Fruit fly (Drosophila melanogaster) whole organism, embryonic: ENCODE data around the gene Lgr1.
A peak's percentile ranks its signal among the peaks of the same experiment; 100 is the strongest.

Experiments used
- CG10147 ChIP-seq: fragments of 200-800 bp; sonication (Bioruptor generic); optimal IDR thresholded peaks from 2 replicates; lab custom pipeline; 2019; ENCODE audit warnings: missing biosample characterization, mild to moderate bottlenecking, missing genetic modification characterization, moderate library complexity
- CG10321 ChIP-seq: fragments of 200-800 bp; sonication (Bioruptor generic); IDR thresholded peaks from 2 replicates; pipeline ENCODE4 v1.3.6; 2022; ENCODE audit warnings: missing biosample characterization, missing genetic modification characterization
- CG11504 ChIP-seq: fragments of 200-800 bp; sonication (Bioruptor generic); optimal IDR thresholded peaks from 3 replicates; lab custom pipeline; 2019; ENCODE audit warnings: missing biosample characterization, mild to moderate bottlenecking, missing genetic modification characterization, moderate library complexity
- CG1233 ChIP-seq: fragments of 200-800 bp; sonication (Bioruptor generic); optimal IDR thresholded peaks from 4 replicates; lab custom pipeline; 2018; ENCODE audit warnings: missing biosample characterization, mild to moderate bottlenecking, missing genetic modification characterization
- CG13624 ChIP-seq: fragments of 200-800 bp; sonication (Bioruptor generic); optimal IDR thresholded peaks from 2 replicates; lab custom pipeline; 2016; ENCODE audit warnings: missing biosample characterization, missing genetic modification characterization
- CG14710 ChIP-seq: fragments of 200-800 bp; sonication (Bioruptor generic); optimal IDR thresholded peaks from 3 replicates; lab custom pipeline; 2019; ENCODE audit warnings: missing biosample characterization, mild to moderate bottlenecking, missing genetic modification characterization, moderate library complexity
- CG17568 ChIP-seq: fragments of 200-800 bp; sonication (Bioruptor generic); optimal IDR thresholded peaks from 2 replicates; lab custom pipeline; 2018; ENCODE audit warnings: missing biosample characterization, mild to moderate bottlenecking, missing genetic modification characterization, moderate library complexity
- CG2875 ChIP-seq: fragments of 200-800 bp; sonication (Bioruptor generic); optimal IDR thresholded peaks from 2 replicates; lab custom pipeline; 2017; ENCODE audit warnings: missing biosample characterization, mild to moderate bottlenecking, missing genetic modification characterization, missing genetic modification reagents
- CG30020 ChIP-seq: fragments of 200-800 bp; optimal IDR thresholded peaks from 2 replicates; lab custom pipeline; 2019; ENCODE audit warnings: missing biosample characterization, mild to moderate bottlenecking, missing genetic modification characterization, moderate library complexity
- CG32532 ChIP-seq: fragments of 200-800 bp; sonication (Bioruptor generic); IDR thresholded peaks from 2 replicates; pipeline ENCODE4 v1.3.6; 2022; ENCODE audit warnings: missing biosample characterization, missing genetic modification characterization
- CG3995 ChIP-seq: fragments of 200-800 bp; sonication (Bioruptor generic); optimal IDR thresholded peaks from 3 replicates; lab custom pipeline; 2016; ENCODE audit warnings: missing biosample characterization, missing genetic modification characterization
- CG42726 ChIP-seq: fragments of 200-800 bp; sonication (Bioruptor generic); IDR thresholded peaks from 2 replicates; pipeline ENCODE4 v1.3.6; 2022; ENCODE audit warnings: missing biosample characterization, missing genetic modification characterization; ENCODE audit not compliant: partially characterized antibody
- CG4854 ChIP-seq: fragments of 200-800 bp; sonication (Bioruptor generic); optimal IDR thresholded peaks from 2 replicates; lab custom pipeline; 2016; ENCODE audit warnings: missing biosample characterization, missing genetic modification characterization, inconsistent platforms
- CG5180 ChIP-seq: fragments of 200-800 bp; sonication (Bioruptor generic); optimal IDR thresholded peaks from 3 replicates; lab custom pipeline; 2017; ENCODE audit warnings: missing biosample characterization, missing genetic modification characterization, mild to moderate bottlenecking, moderate library complexity, missing genetic modification reagents
- CG5953 ChIP-seq: fragments of 200-800 bp; sonication (Bioruptor generic); IDR thresholded peaks from 2 replicates; pipeline ENCODE4 v1.3.6; 2022; ENCODE audit warnings: missing biosample characterization, missing genetic modification characterization
- CG6272 ChIP-seq: fragments of 200-800 bp; sonication (Bioruptor generic); IDR thresholded peaks from 2 replicates; pipeline ENCODE4 v1.3.6; 2022; ENCODE audit warnings: missing biosample characterization, missing genetic modification characterization
- CG9437 ChIP-seq: fragments of 200-800 bp; sonication (Bioruptor generic); optimal IDR thresholded peaks from 2 replicates; lab custom pipeline; 2018; ENCODE audit warnings: missing biosample characterization, mild to moderate bottlenecking, missing genetic modification characterization
- CG9817 ChIP-seq: fragments of 200-800 bp; sonication (Bioruptor generic); optimal IDR thresholded peaks from 2 replicates; lab custom pipeline; 2018; ENCODE audit warnings: missing biosample characterization, mild to moderate bottlenecking, missing genetic modification characterization, moderate library complexity
- CTCF ChIP-seq: fragments of 200-800 bp; sonication (Bioruptor generic); optimal IDR thresholded peaks from 2 replicates; lab custom pipeline; 2017; ENCODE audit warnings: missing biosample characterization, mild to moderate bottlenecking, missing genetic modification characterization, moderate library complexity
- CkIIα-i1 ChIP-seq: fragments of 200-800 bp; sonication (Bioruptor generic); IDR thresholded peaks from 2 replicates; pipeline ENCODE4 v1.3.6; 2022; ENCODE audit warnings: missing biosample characterization, missing genetic modification characterization
- CoRest ChIP-seq: fragments of 200-800 bp; sonication (Bioruptor generic); optimal IDR thresholded peaks from 3 replicates; lab custom pipeline; 2018; ENCODE audit warnings: missing biosample characterization, mild to moderate bottlenecking, missing genetic modification characterization, moderate library complexity
- H2.0 ChIP-seq: fragments of 200-800 bp; sonication (Bioruptor generic); IDR thresholded peaks from 2 replicates; pipeline ENCODE4 v1.3.6; 2022; ENCODE audit warnings: missing biosample characterization, missing genetic modification characterization
- HLHmδ ChIP-seq: fragments of 200-800 bp; sonication (Bioruptor generic); optimal IDR thresholded peaks from 2 replicates; lab custom pipeline; 2018; ENCODE audit warnings: missing biosample characterization, mild to moderate bottlenecking, missing genetic modification characterization, moderate library complexity
- Hey ChIP-seq: fragments of 200-800 bp; sonication (Bioruptor generic); optimal IDR thresholded peaks from 3 replicates; lab custom pipeline; 2018; ENCODE audit warnings: missing biosample characterization, mild to moderate bottlenecking, missing genetic modification characterization
- Hr51 ChIP-seq, 2 experiments: fragments of 200-800 bp; sonication (Bioruptor generic); optimal IDR thresholded peaks; 2 replicates in 1 of 2; 3 replicates in 1 of 2; lab custom pipeline; 2016 to 2018; ENCODE audit warnings: missing biosample characterization in 2 of 2, missing genetic modification characterization in 2 of 2, mild to moderate bottlenecking in 1 of 2, moderate library complexity in 1 of 2
- Meics ChIP-seq: fragments of 200-800 bp; sonication (Bioruptor generic); optimal IDR thresholded peaks from 2 replicates; lab custom pipeline; 2017; ENCODE audit warnings: missing biosample characterization, mild to moderate bottlenecking, missing genetic modification characterization
- Mrtf ChIP-seq: fragments of 200-800 bp; sonication (Bioruptor generic); IDR thresholded peaks from 3 replicates; pipeline ENCODE4 v1.3.6; 2022; ENCODE audit warnings: missing biosample characterization, missing genetic modification characterization
- NFAT ChIP-seq: fragments of 200-800 bp; sonication (Bioruptor generic); IDR thresholded peaks from 2 replicates; pipeline ENCODE4 v1.3.6; 2022; ENCODE audit warnings: missing biosample characterization, missing genetic modification characterization
- Opbp ChIP-seq: fragments of 200-800 bp; sonication (Bioruptor generic); IDR thresholded peaks from 3 replicates; pipeline ENCODE4 v1.3.6; 2022; ENCODE audit warnings: missing biosample characterization, missing genetic modification characterization; ENCODE audit not compliant: partially characterized antibody
- al ChIP-seq: fragments of 200-800 bp; sonication (Bioruptor generic); IDR thresholded peaks from 2 replicates; pipeline ENCODE4 v1.3.6; 2022; ENCODE audit warnings: missing biosample characterization, missing genetic modification characterization
- amos ChIP-seq: fragments of 200-800 bp; sonication (Bioruptor generic); IDR thresholded peaks from 2 replicates; pipeline ENCODE4 v1.3.6; 2022; ENCODE audit warnings: missing biosample characterization, missing genetic modification characterization; ENCODE audit not compliant: partially characterized antibody
- aop ChIP-seq: fragments of 200-800 bp; sonication (Bioruptor generic); IDR thresholded peaks from 2 replicates; pipeline ENCODE4 v1.3.6; 2022; ENCODE audit warnings: missing biosample characterization, missing genetic modification characterization
- btn ChIP-seq: fragments of 200-800 bp; sonication (Bioruptor generic); optimal IDR thresholded peaks from 2 replicates; lab custom pipeline; 2016; ENCODE audit warnings: missing biosample characterization, missing genetic modification characterization
- chif ChIP-seq, 2 experiments: fragments of 200-800 bp; sonication (Bioruptor generic); optimal IDR thresholded peaks; 3 replicates each; lab custom pipeline; 2016; ENCODE audit warnings: missing biosample characterization in 2 of 2, missing genetic modification characterization in 2 of 2
- danr ChIP-seq: fragments of 200-800 bp; sonication (Bioruptor generic); IDR thresholded peaks from 2 replicates; pipeline ENCODE4 v1.3.6; 2022; ENCODE audit warnings: missing biosample characterization, missing genetic modification characterization
- dati ChIP-seq: fragments of 200-800 bp; sonication (Bioruptor generic); IDR thresholded peaks from 2 replicates; pipeline ENCODE4 v1.3.6; 2022; ENCODE audit warnings: missing biosample characterization, missing genetic modification characterization
- dysf ChIP-seq: fragments of 200-800 bp; sonication (Bioruptor generic); IDR thresholded peaks from 3 replicates; pipeline ENCODE4 v1.3.6; 2022; ENCODE audit warnings: missing biosample characterization, missing genetic modification characterization
- esg ChIP-seq: fragments of 200-800 bp; sonication (Bioruptor generic); conservative IDR thresholded peaks from 2 replicates; pipeline ENCODE4 v1.3.6; 2022; ENCODE audit warnings: missing biosample characterization, missing genetic modification characterization
- fd64A ChIP-seq: fragments of 200-800 bp; sonication (Bioruptor generic); optimal IDR thresholded peaks from 3 replicates; lab custom pipeline; 2018; ENCODE audit warnings: missing biosample characterization, mild to moderate bottlenecking, missing genetic modification characterization
- gem ChIP-seq: fragments of 200-800 bp; sonication (Bioruptor generic); optimal IDR thresholded peaks from 2 replicates; lab custom pipeline; 2019; ENCODE audit warnings: missing biosample characterization, mild to moderate bottlenecking, missing genetic modification characterization, moderate library complexity
- gfzf ChIP-seq: fragments of 200-800 bp; sonication (Bioruptor generic); optimal IDR thresholded peaks from 2 replicates; lab custom pipeline; 2016; ENCODE audit warnings: missing biosample characterization, mild to moderate bottlenecking, missing genetic modification characterization, moderate library complexity
- klu ChIP-seq: fragments of 200-800 bp; sonication (Bioruptor generic); IDR thresholded peaks from 2 replicates; pipeline ENCODE4 v1.3.6; 2022; ENCODE audit warnings: missing biosample characterization, missing genetic modification characterization
- lab ChIP-seq: fragments of 200-800 bp; sonication (Bioruptor generic); optimal IDR thresholded peaks from 3 replicates; lab custom pipeline; 2017; ENCODE audit warnings: missing biosample characterization, missing genetic modification characterization, mild to moderate bottlenecking, moderate library complexity, missing genetic modification reagents
- lola ChIP-seq, 3 experiments: fragments of >200 bp in 2 of 3; fragments of 200-800 bp in 1 of 3; sonication (Bioruptor generic) in 1 of 3; optimal IDR thresholded peaks; 2 replicates each; lab custom pipeline; 2017 to 2019; ENCODE audit warnings: missing biosample characterization in 3 of 3, missing genetic modification characterization in 3 of 3, mild to moderate bottlenecking in 1 of 3, moderate library complexity in 1 of 3
- nerfin-2 ChIP-seq: fragments of 200-800 bp; sonication (Bioruptor generic); IDR thresholded peaks from 2 replicates; pipeline ENCODE4 v1.3.6; 2022; ENCODE audit warnings: missing biosample characterization, missing genetic modification characterization; ENCODE audit not compliant: partially characterized antibody
- prd ChIP-seq, 3 experiments: fragments of >200 bp in 2 of 3; fragments of 200-800 bp in 1 of 3; sonication (Bioruptor generic) in 1 of 3; optimal IDR thresholded peaks in 2 of 3; IDR thresholded peaks in 1 of 3; 2 replicates in 2 of 3; 3 replicates in 1 of 3; pipeline versions ENCODE4 v1.3.6 to Lab custom; 2017 to 2022; ENCODE audit warnings: missing biosample characterization in 1 of 3, missing genetic modification characterization in 1 of 3
- pros ChIP-seq: fragments of 200-800 bp; sonication (Bioruptor generic); optimal IDR thresholded peaks from 3 replicates; lab custom pipeline; 2019; ENCODE audit warnings: missing biosample characterization, mild to moderate bottlenecking, missing genetic modification characterization, moderate library complexity
- sens-2 ChIP-seq: fragments of 200-800 bp; sonication (Bioruptor generic); IDR thresholded peaks from 2 replicates; pipeline ENCODE4 v1.3.6; 2022; ENCODE audit warnings: missing biosample characterization, missing genetic modification characterization
- shn ChIP-seq: fragments of 200-800 bp; sonication (Bioruptor generic); optimal IDR thresholded peaks from 3 replicates; lab custom pipeline; 2016; ENCODE audit warnings: missing biosample characterization, missing genetic modification characterization
- wor ChIP-seq: fragments of 200-800 bp; sonication (Bioruptor generic); IDR thresholded peaks from 2 replicates; pipeline ENCODE4 v1.3.6; 2022; ENCODE audit warnings: missing biosample characterization, missing genetic modification characterization

Lgr1 gene

DNA sequence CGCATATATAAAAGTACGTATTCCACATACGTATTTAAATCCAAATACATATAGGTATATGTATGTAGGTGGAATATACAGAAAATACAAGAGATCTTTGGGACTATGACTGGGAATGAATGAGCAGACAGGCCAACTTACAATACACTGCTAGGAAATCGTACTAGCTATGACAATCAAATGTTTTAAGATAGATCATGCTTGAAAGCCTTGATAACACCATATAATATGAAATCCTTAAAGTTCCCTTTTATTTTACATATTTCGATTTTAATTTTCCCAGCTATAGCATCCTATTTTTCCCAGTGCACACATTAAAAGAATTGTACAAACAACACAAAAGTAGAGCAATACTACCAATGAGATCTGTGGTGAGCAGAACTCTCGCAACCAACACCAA, 55.8 kb downstream of the Lgr1 start (continued):
- TF ChIP-seq pros (GFP tag; lab: Kevin White, UChicago) (no peak), nerfin-2 (GFP tag; lab: Robert Waterston, UW) (no peak), al (peak; percentile 92), CG17568 (GFP tag; lab: Kevin White, UChicago) (no peak), CG5180 (GFP tag; lab: Kevin White, UChicago) (peak; percentile 57), danr (GFP tag; lab: Robert Waterston, UW) (peak; percentile 60; the same call in 1 of the 2 replicates), CG2875 (GFP tag; lab: Kevin White, UChicago) (peak; percentile 65), CG11504 (tag; lab: Kevin White, UChicago) (peak; percentile 78), CG13624 (GFP tag; lab: Kevin White, UChicago) (peak; percentile 92), fd64A (GFP tag; lab: Kevin White, UChicago) (peak; percentile 6), gem (peak; percentile 90), CTCF (GFP tag; lab: Kevin White, UChicago) (no peak), CG9817 (tag; lab: Kevin White, UChicago) (peak; percentile 92), sens-2 (peak; percentile 63), wor (GFP tag; lab: Robert Waterston, UW) (peak; percentile 71), CG1233 (GFP tag; lab: Kevin White, UChicago) (peak; percentile 53), CG5953 (GFP tag; lab: Robert Waterston, UW) (peak; percentile 84), H2.0 (GFP tag; lab: Robert Waterston, UW) (peak; percentile 69), CG32532 (GFP tag; lab: Robert Waterston, UW) (peak; percentile 94), lab (GFP tag; lab: Kevin White, UChicago) (peak; percentile 76), shn (GFP tag; lab: Kevin White, UChicago) (peak; percentile 44), CG42726 (no peak), dysf (GFP tag; lab: Robert Waterston, UW) (peak; percentile 93), amos (GFP tag; lab: Robert Waterston, UW) (no peak), gfzf (GFP tag; lab: Kevin White, UChicago) (no peak), lola (GFP tag; optimal IDR thresholded peaks at IDR 0.05; lab: Kevin White, UChicago) (no peak), CG10321 (GFP tag; lab: Robert Waterston, UW) (peak; percentile 57), Hey (no peak), Meics (peak; percentile 83), esg (GFP tag; lab: Robert Waterston, UW) (peak; percentile 72), dati (GFP tag; lab: Robert Waterston, UW) (peak; percentile 62; the same call in 1 of the 2 replicates), CG3995 (GFP tag; lab: Kevin White, UChicago) (peak; percentile 0), chif (GFP tag; optimal IDR thresholded peaks at IDR 0.05; lab: Kevin White, UChicago) (peak; percentile 45 to 60), CkIIα-i1 (GFP tag; lab: Robert Waterston, UW) (peak; percentile 54; the same call in 1 of the 2 replicates), prd (optimal IDR thresholded peaks at IDR 0.05; lab: Kevin White, UChicago) (no peak), prd (GFP tag; IDR thresholded peaks at IDR 0.05; lab: Robert Waterston, UW) (peak; percentile 90), CG4854 (GFP tag; lab: Kevin White, UChicago) (no peak), CG14710 (peak; percentile 56), btn (GFP tag; lab: Kevin White, UChicago) (peak; percentile 54), CG10147 (peak; percentile 49), CG9437 (peak; percentile 23), NFAT (GFP tag; lab: Robert Waterston, UW) (peak; percentile 92), HLHmδ (GFP tag; lab: Kevin White, UChicago) (no peak), CoRest (tag; lab: Kevin White, UChicago) (peak; percentile 84), CG30020 (tag; lab: Kevin White, UChicago) (peak; percentile 17), Mrtf (GFP tag; lab: Robert Waterston, UW) (peak; percentile 77), klu (GFP tag; lab: Robert Waterston, UW) (peak; percentile 76), aop (GFP tag; lab: Robert Waterston, UW) (peak; percentile 68; the same call in 1 of the 2 replicates), Hr51 (GFP tag; optimal IDR thresholded peaks at IDR 0.05; lab: Kevin White, UChicago) (peak; percentile 19 to 84), Opbp (no peak), CG6272 (GFP tag; lab: Robert Waterston, UW) (peak; percentile 79)
